Fruit fly (Drosophila melanogaster): ENCODE measurements around the gene CG17380.

- no peak for TF ChIP-seq CG8478 (optimal IDR thresholded peaks at IDR 0.05)
- no peak for TF ChIP-seq CTCF (optimal IDR thresholded peaks at IDR 0.05)
These were observed 16.6 kb downstream of the CG17380 start for dm6 chr3R:23386907-23387306.
